Worm (Caenorhabditis elegans) whole organism, L2 larva: ENCODE results near the gene C02E7.6.

Experiments used
- egl-27 ChIP-seq: sonication (generic microtip); optimal IDR thresholded peaks from 3 replicates; lab custom pipeline; 2017; ENCODE audit warnings: missing biosample characterization, missing genetic modification reagents, missing genetic modification characterization
- lin-39 ChIP-seq: fragments of 150-350 bp; optimal IDR thresholded peaks from 2 replicates; lab custom pipeline; 2014; ENCODE audit warnings: missing biosample characterization, missing genetic modification reagents, missing genetic modification characterization
- nhr-11 ChIP-seq: fragments of 150-350 bp; optimal IDR thresholded peaks from 2 replicates; lab custom pipeline; 2014; ENCODE audit warnings: missing biosample characterization, missing genetic modification characterization
- nhr-129 ChIP-seq: fragments of 150-350 bp; optimal IDR thresholded peaks from 2 replicates; lab custom pipeline; 2014; ENCODE audit warnings: missing biosample characterization, missing genetic modification characterization
- nhr-6 ChIP-seq: fragments of 150-350 bp; optimal IDR thresholded peaks from 2 replicates; lab custom pipeline; 2014; ENCODE audit warnings: missing biosample characterization, missing genetic modification characterization
- peb-1 ChIP-seq: fragments of 150-350 bp; optimal IDR thresholded peaks from 2 replicates; lab custom pipeline; 2014; ENCODE audit warnings: missing biosample characterization, missing genetic modification characterization
- snpc-4 ChIP-seq: fragments of 150-350 bp; optimal IDR thresholded peaks from 2 replicates; lab custom pipeline; 2014; ENCODE audit warnings: missing biosample characterization, missing genetic modification characterization
- unc-62 ChIP-seq: fragments of 150-350 bp; optimal IDR thresholded peaks from 2 replicates; lab custom pipeline; 2014; ENCODE audit warnings: missing biosample characterization, missing genetic modification reagents, missing genetic modification characterization
- zag-1 ChIP-seq: fragments of 150-350 bp; optimal IDR thresholded peaks from 2 replicates; lab custom pipeline; 2014; ENCODE audit warnings: missing biosample characterization, missing genetic modification characterization
- ztf-1 ChIP-seq: fragments of 200-800 bp; sonication (Bioruptor generic); conservative IDR thresholded peaks from 2 replicates; pipeline ENCODE4 v1.3.6; 2022; ENCODE audit warnings: missing genetic modification characterization, missing compliant biosample characterization
- ztf-11 ChIP-seq: sonication (generic microtip); optimal IDR thresholded peaks from 2 replicates; lab custom pipeline; 2017; ENCODE audit warnings: missing biosample characterization, missing genetic modification characterization

ce11 chrV:4962968-4963367, 44.0 kb downstream of the C02E7.6 start, which contains the start of gene tam-1:
- no peak for TF ChIP-seq ztf-11 (tag; lab: Kevin White, UChicago)
- no peak for TF ChIP-seq snpc-4 (tag; lab: Kevin White, UChicago)
- no peak for TF ChIP-seq ztf-1 (GFP tag; lab: Robert Waterston, UW)
- TF ChIP-seq nhr-11 (tag; lab: Kevin White, UChicago): no peak
- no peak for TF ChIP-seq peb-1 (tag; lab: Kevin White, UChicago)
- no peak for TF ChIP-seq zag-1 (tag; lab: Kevin White, UChicago)
- no peak for TF ChIP-seq nhr-129 (tag; lab: Kevin White, UChicago)
- no peak for TF ChIP-seq lin-39 (tag; lab: Kevin White, UChicago)
- TF ChIP-seq unc-62: no peak
- no peak for TF ChIP-seq nhr-6 (tag; lab: Kevin White, UChicago)
- no peak for TF ChIP-seq egl-27 (tag; lab: Kevin White, UChicago)
